Worm (Caenorhabditis elegans): Measurements from ENCODE around the gene C09F9.1.

Gene C09F9.1

DNA sequence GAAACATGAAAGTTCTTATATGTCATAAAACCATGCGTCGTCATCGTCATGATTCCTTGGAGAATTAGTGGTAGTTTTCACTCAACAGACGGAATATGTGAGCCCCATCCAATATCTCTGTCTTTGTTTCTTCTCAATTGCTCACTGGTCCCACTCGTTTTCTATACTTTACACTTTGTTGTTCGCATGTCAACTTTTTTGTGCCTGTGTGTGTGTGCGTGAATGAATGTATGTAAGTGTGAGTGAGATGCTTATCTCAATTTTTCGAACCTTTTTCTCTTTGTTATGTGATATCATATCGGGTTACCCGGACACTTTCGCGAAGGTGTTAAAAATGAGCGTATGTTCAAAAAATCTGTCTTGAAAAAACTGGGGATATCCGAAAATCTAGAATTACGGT lies 26.1 kb upstream of the C09F9.1 start:
- TF ChIP-seq bed-3 (GFP tag; optimal IDR thresholded peaks at IDR 0.05): no peak
- no peak for TF ChIP-seq mls-2 (tag; optimal IDR thresholded peaks at IDR 0.05)
- no peak for TF ChIP-seq blmp-1 (tag; optimal IDR thresholded peaks at IDR 0.05)
- no peak for TF ChIP-seq nhr-12 (tag; optimal IDR thresholded peaks at IDR 0.05)
- no peak for TF ChIP-seq ceh-83 (GFP tag; optimal IDR thresholded peaks at IDR 0.05)
- no peak for TF ChIP-seq ceh-43 (GFP tag; optimal IDR thresholded peaks at IDR 0.05)
- TF ChIP-seq drap-1 (GFP tag; optimal IDR thresholded peaks at IDR 0.05): no peak
- TF ChIP-seq sptf-1 (tag; optimal IDR thresholded peaks at IDR 0.05): no peak
- TF ChIP-seq tbx-8 (GFP tag; optimal IDR thresholded peaks at IDR 0.05): no peak
- no peak for TF ChIP-seq nhr-76 (tag; optimal IDR thresholded peaks at IDR 0.05)
- TF ChIP-seq nhr-237 (tag; optimal IDR thresholded peaks at IDR 0.05): no peak
- no peak for TF ChIP-seq mab-5 (tag; optimal IDR thresholded peaks at IDR 0.05)
- TF ChIP-seq lsy-2 (tag; optimal IDR thresholded peaks at IDR 0.05): no peak
- no peak for TF ChIP-seq ham-2 (GFP tag; optimal IDR thresholded peaks at IDR 0.05)
- no peak for TF ChIP-seq M03D4.4 (tag; optimal IDR thresholded peaks at IDR 0.05)
- no peak for TF ChIP-seq pha-4 (tag; optimal IDR thresholded peaks at IDR 0.05)
- no peak for TF ChIP-seq hlh-1 (tag; optimal IDR thresholded peaks at IDR 0.05)

ce11 chrII:14673636-14674035 lies 24.5 kb upstream of the C09F9.1 start:
- TF ChIP-seq ceh-83 (GFP tag; optimal IDR thresholded peaks at IDR 0.05) (no peak), ham-2 (GFP tag; optimal IDR thresholded peaks at IDR 0.05) (peak; percentile 26)

- TF ChIP-seq nhr-237 (tag; optimal IDR thresholded peaks at IDR 0.05): no peak
- no peak for TF ChIP-seq snpc-4 (tag; optimal IDR thresholded peaks at IDR 0.05)
- no peak for TF ChIP-seq ceh-43 (GFP tag; optimal IDR thresholded peaks at IDR 0.05)
- TF ChIP-seq lin-13 (tag; optimal IDR thresholded peaks at IDR 0.05): no peak
- no peak for TF ChIP-seq mab-5 (tag; optimal IDR thresholded peaks at IDR 0.05)
- peak; percentile 44 for TF ChIP-seq ces-1 (GFP tag; optimal IDR thresholded peaks at IDR 0.05)
- TF ChIP-seq bed-3 (GFP tag; optimal IDR thresholded peaks at IDR 0.05): no peak
- TF ChIP-seq M03D4.4 (tag; optimal IDR thresholded peaks at IDR 0.05): no peak
- TF ChIP-seq sptf-1 (tag; optimal IDR thresholded peaks at IDR 0.05): no peak
- TF ChIP-seq flh-1 (GFP tag; optimal IDR thresholded peaks at IDR 0.05): no peak
- TF ChIP-seq unc-62 (GFP tag; optimal IDR thresholded peaks at IDR 0.05): no peak
- no peak for TF ChIP-seq lin-32 (GFP tag; optimal IDR thresholded peaks at IDR 0.05)
- TF ChIP-seq ham-2 (GFP tag; optimal IDR thresholded peaks at IDR 0.05): peak; percentile 46
- no peak for TF ChIP-seq unc-120 (tag; optimal IDR thresholded peaks at IDR 0.05; ENCODE audit: poor library complexity, severe bottlenecking)
- no peak for TF ChIP-seq ceh-83 (GFP tag; optimal IDR thresholded peaks at IDR 0.05)
These were observed 20.0 kb upstream of the C09F9.1 start, which contains the start of gene hhat-1 for ce11 chrII:14678157-14678556. Gene hhat-1 (plus strand): TSS chrII:14678457.

DNA sequence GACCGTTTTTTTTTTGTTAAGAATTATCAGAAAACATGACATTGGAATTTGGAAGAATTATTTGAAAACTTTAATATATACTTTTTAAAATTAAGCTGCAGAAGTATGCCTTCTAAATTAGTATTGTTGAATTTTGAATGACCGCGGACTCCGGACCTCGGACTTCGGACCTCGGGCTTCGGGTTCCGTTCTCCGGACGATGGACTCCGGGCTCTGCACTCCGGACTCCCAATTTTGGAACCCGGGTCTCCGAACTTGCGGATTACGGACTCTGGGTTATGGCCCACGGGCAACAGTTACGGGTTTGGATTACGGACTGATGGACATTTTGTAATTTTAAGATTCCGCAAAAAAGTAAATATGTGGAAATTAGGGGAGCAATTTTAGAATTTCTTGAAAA lies 14.5 kb upstream of the C09F9.1 start:
- no peak for TF ChIP-seq elt-1 (tag; optimal IDR thresholded peaks at IDR 0.05; ENCODE audit: borderline replicate concordance, insufficient read depth)
- no peak for TF ChIP-seq cnd-1 (tag; optimal IDR thresholded peaks at IDR 0.05)
- TF ChIP-seq unc-39 (tag; optimal IDR thresholded peaks at IDR 0.05): no peak
- TF ChIP-seq zip-8 (tag; optimal IDR thresholded peaks at IDR 0.05): no peak
- no peak for TF ChIP-seq flh-1 (GFP tag; optimal IDR thresholded peaks at IDR 0.05)
- no peak for TF ChIP-seq lin-32 (GFP tag; optimal IDR thresholded peaks at IDR 0.05)
- no peak for TF ChIP-seq nhr-2 (tag; optimal IDR thresholded peaks at IDR 0.05)
- TF ChIP-seq snpc-4 (tag; optimal IDR thresholded peaks at IDR 0.05): no peak
- TF ChIP-seq sem-2 (GFP tag; optimal IDR thresholded peaks at IDR 0.05): no peak
- no peak for TF ChIP-seq bed-3 (GFP tag; optimal IDR thresholded peaks at IDR 0.05)
- no peak for TF ChIP-seq nhr-12 (tag; optimal IDR thresholded peaks at IDR 0.05)
- TF ChIP-seq hlh-1 (tag; optimal IDR thresholded peaks at IDR 0.05): no peak
- TF ChIP-seq blmp-1 (tag; optimal IDR thresholded peaks at IDR 0.05): no peak
- TF ChIP-seq elt-3 (tag; optimal IDR thresholded peaks at IDR 0.05): no peak
- no peak for TF ChIP-seq ham-2 (GFP tag; optimal IDR thresholded peaks at IDR 0.05)

ce11 chrII:14684377-14684776 lies 13.8 kb upstream of the C09F9.1 start, which contains the start of gene unc-52:
Gene unc-52 (minus strand): TSS chrII:14684456.
- TF ChIP-seq nhr-2 (tag; optimal IDR thresholded peaks at IDR 0.05): no peak
- peak; percentile 90 for TF ChIP-seq pha-4 (tag; optimal IDR thresholded peaks at IDR 0.05)
- no peak for TF ChIP-seq ztf-11 (tag; optimal IDR thresholded peaks at IDR 0.05)
- no peak for TF ChIP-seq flh-1 (GFP tag; optimal IDR thresholded peaks at IDR 0.05)
- no peak for TF ChIP-seq blmp-1 (tag; optimal IDR thresholded peaks at IDR 0.05)
- TF ChIP-seq ham-2 (GFP tag; optimal IDR thresholded peaks at IDR 0.05): no peak

Data from whole organism, mixed stage, embryonic.